Worm (Caenorhabditis elegans) whole organism, young adult: Measurements from ENCODE around the gene F53F4.11.
A peak's percentile ranks its signal among the peaks of the same experiment; 100 is the strongest.

Experiments
- B0019.2 ChIP-seq: fragments of 200-800 bp; sonication (Bioruptor generic); conservative IDR thresholded peaks from 2 replicates; pipeline ENCODE4 v1.3.6; 2022; ENCODE audit warnings: missing genetic modification reagents, missing genetic modification characterization, missing compliant biosample characterization
- B0035.1 ChIP-seq: sonication (generic microtip); optimal IDR thresholded peaks from 2 replicates; lab custom pipeline; 2016; ENCODE audit warnings: missing genetic modification characterization, mild to moderate bottlenecking, missing compliant biosample characterization, missing genotype, missing genetic modification reagents
- C06A6.2 ChIP-seq: fragments of 200-800 bp; sonication (Bioruptor generic); conservative IDR thresholded peaks from 2 replicates; pipeline ENCODE4 v1.3.6; 2022; ENCODE audit warnings: missing genetic modification characterization, missing compliant biosample characterization
- C17E4.6 ChIP-seq: fragments of 200-800 bp; sonication (Bioruptor generic); IDR thresholded peaks from 2 replicates; pipeline ENCODE4 v1.3.6; 2022; ENCODE audit warnings: missing genetic modification reagents, missing genetic modification characterization, missing compliant biosample characterization
- F49E8.2 ChIP-seq: sonication (generic microtip); optimal IDR thresholded peaks from 3 replicates; lab custom pipeline; 2017; ENCODE audit warnings: missing genetic modification characterization, mild to moderate bottlenecking, missing compliant biosample characterization, antibody characterized with exemption, moderate library complexity; ENCODE audit not compliant: insufficient read depth
- F57A8.1 ChIP-seq: fragments of 200-800 bp; sonication (Bioruptor generic); optimal IDR thresholded peaks from 2 replicates; lab custom pipeline; 2018; ENCODE audit warnings: mild to moderate bottlenecking, missing genetic modification characterization, moderate library complexity, missing compliant biosample characterization
- F57C9.4 ChIP-seq: sonication (generic microtip); optimal IDR thresholded peaks from 2 replicates; lab custom pipeline; 2017; ENCODE audit warnings: mild to moderate bottlenecking, missing genetic modification characterization, missing compliant biosample characterization
- Y53G8AR.9 ChIP-seq: fragments of 200-800 bp; sonication (Bioruptor generic); conservative IDR thresholded peaks from 2 replicates; pipeline ENCODE4 v1.3.6; 2022; ENCODE audit warnings: missing genetic modification reagents, missing genetic modification characterization, missing compliant biosample characterization
- Y56A3A.18 ChIP-seq: fragments of 200-800 bp; sonication (Bioruptor generic); IDR thresholded peaks from 2 replicates; pipeline ENCODE4 v1.3.6; 2022; ENCODE audit warnings: missing genetic modification reagents, missing genetic modification characterization, missing compliant biosample characterization
- aptf-2 ChIP-seq: fragments of 200-800 bp; sonication (Bioruptor generic); conservative IDR thresholded peaks from 2 replicates; pipeline ENCODE4 v1.3.6; 2022; ENCODE audit warnings: missing genetic modification reagents, missing genetic modification characterization, missing compliant biosample characterization
- aptf-3 ChIP-seq: fragments of 200-800 bp; sonication (Bioruptor generic); IDR thresholded peaks from 2 replicates; pipeline ENCODE4 v1.3.6; 2022; ENCODE audit warnings: missing genetic modification characterization, missing compliant biosample characterization
- attf-5 ChIP-seq: fragments of 200-800 bp; sonication (Bioruptor generic); optimal IDR thresholded peaks from 2 replicates; lab custom pipeline; 2018; ENCODE audit warnings: mild to moderate bottlenecking, missing genetic modification characterization, missing compliant biosample characterization
- attf-6 ChIP-seq: fragments of 200-800 bp; sonication (Bioruptor generic); IDR thresholded peaks from 2 replicates; pipeline ENCODE4 v1.3.6; 2022; ENCODE audit warnings: missing genetic modification reagents, missing genetic modification characterization, missing compliant biosample characterization
- bed-1 ChIP-seq: fragments of 200-800 bp; sonication (Bioruptor generic); IDR thresholded peaks from 2 replicates; pipeline ENCODE4 v1.3.6; 2022; ENCODE audit warnings: missing genetic modification reagents, missing genetic modification characterization, missing compliant biosample characterization
- bed-2 ChIP-seq: fragments of 200-800 bp; sonication (Bioruptor generic); IDR thresholded peaks from 2 replicates; pipeline ENCODE4 v1.3.6; 2022; ENCODE audit warnings: missing genetic modification reagents, missing genetic modification characterization, missing compliant biosample characterization
- ccch-3 ChIP-seq: fragments of 200-800 bp; sonication (Bioruptor generic); optimal IDR thresholded peaks from 2 replicates; lab custom pipeline; 2018; ENCODE audit warnings: mild to moderate bottlenecking, missing genetic modification characterization, missing compliant biosample characterization
- cebp-1 ChIP-seq, 2 experiments: fragments of 200-800 bp in 1 of 2; sonication (Bioruptor generic) in 1 of 2; sonication (generic microtip) in 1 of 2; IDR thresholded peaks in 1 of 2; optimal IDR thresholded peaks in 1 of 2; 2 replicates each; pipeline versions ENCODE4 v1.3.6 to Lab custom; 2017 to 2022; ENCODE audit warnings: missing compliant biosample characterization in 2 of 2, missing genetic modification characterization in 2 of 2, mild to moderate bottlenecking in 1 of 2, missing genetic modification reagents in 1 of 2, moderate library complexity in 1 of 2
- cebp-2 ChIP-seq: fragments of 200-800 bp; sonication (Bioruptor generic); IDR thresholded peaks from 2 replicates; pipeline ENCODE4 v1.3.6; 2022; ENCODE audit warnings: missing genetic modification characterization, missing compliant biosample characterization
- ceh-58 ChIP-seq: fragments of 200-800 bp; sonication (Bioruptor generic); IDR thresholded peaks from 2 replicates; pipeline ENCODE4 v1.3.6; 2022; ENCODE audit warnings: missing genetic modification characterization, missing compliant biosample characterization
- ceh-91 ChIP-seq: fragments of 200-800 bp; sonication (Bioruptor generic); IDR thresholded peaks from 2 replicates; pipeline ENCODE4 v1.3.6; 2022; ENCODE audit warnings: missing genetic modification reagents, missing genetic modification characterization, missing compliant biosample characterization
- die-1 ChIP-seq: sonication (generic microtip); optimal IDR thresholded peaks from 2 replicates; lab custom pipeline; 2016; ENCODE audit warnings: missing genotype, mild to moderate bottlenecking, missing genetic modification characterization, missing compliant biosample characterization
- dpff-1 ChIP-seq: sonication (generic microtip); optimal IDR thresholded peaks from 2 replicates; lab custom pipeline; 2017; ENCODE audit warnings: mild to moderate bottlenecking, missing genetic modification characterization, missing compliant biosample characterization
- efl-1 ChIP-seq: fragments of 150-350 bp; optimal IDR thresholded peaks from 2 replicates; lab custom pipeline; 2014; ENCODE audit warnings: missing biosample characterization, missing genetic modification reagents, missing genetic modification characterization
- egrh-3 ChIP-seq: fragments of 200-800 bp; sonication (Bioruptor generic); IDR thresholded peaks from 2 replicates; pipeline ENCODE4 v1.3.6; 2022; ENCODE audit warnings: missing genetic modification reagents, missing genetic modification characterization, missing compliant biosample characterization
- ets-4 ChIP-seq: fragments of 200-800 bp; sonication (Bioruptor generic); optimal IDR thresholded peaks from 2 replicates; lab custom pipeline; 2018; ENCODE audit warnings: mild to moderate bottlenecking, missing genetic modification characterization, missing compliant biosample characterization
- fkh-3 ChIP-seq: sonication (generic microtip); optimal IDR thresholded peaks from 2 replicates; lab custom pipeline; 2016; ENCODE audit warnings: mild to moderate bottlenecking, missing genetic modification characterization, missing compliant biosample characterization
- hlh-26 ChIP-seq: fragments of 200-800 bp; sonication (Bioruptor generic); conservative IDR thresholded peaks from 2 replicates; pipeline ENCODE4 v1.3.6; 2022; ENCODE audit warnings: missing genetic modification reagents, missing genetic modification characterization, missing compliant biosample characterization
- lin-26 ChIP-seq: fragments of 200-800 bp; sonication (Bioruptor generic); IDR thresholded peaks from 2 replicates; pipeline ENCODE4 v1.3.6; 2022; ENCODE audit warnings: missing genetic modification reagents, missing genetic modification characterization, missing compliant biosample characterization
- lir-1 ChIP-seq: fragments of 200-800 bp; sonication (Bioruptor generic); conservative IDR thresholded peaks from 2 replicates; pipeline ENCODE4 v1.3.6; 2022; ENCODE audit warnings: missing genetic modification reagents, missing genetic modification characterization, missing compliant biosample characterization
- madf-6 ChIP-seq: fragments of 200-800 bp; sonication (Bioruptor generic); IDR thresholded peaks from 2 replicates; pipeline ENCODE4 v1.3.6; 2022; ENCODE audit warnings: missing genetic modification reagents, missing genetic modification characterization, missing compliant biosample characterization
- mcd-1 ChIP-seq: fragments of 200-800 bp; sonication (Bioruptor generic); IDR thresholded peaks from 2 replicates; pipeline ENCODE4 v1.3.6; 2022; ENCODE audit warnings: missing genetic modification reagents, missing genetic modification characterization, missing compliant biosample characterization
- nfya-2 ChIP-seq: fragments of 200-800 bp; sonication (Bioruptor generic); IDR thresholded peaks from 2 replicates; pipeline ENCODE4 v1.3.6; 2022; ENCODE audit warnings: missing genetic modification reagents, missing genetic modification characterization, missing compliant biosample characterization
- nhr-27 ChIP-seq: fragments of 200-800 bp; sonication (Bioruptor generic); optimal IDR thresholded peaks from 2 replicates; lab custom pipeline; 2018; ENCODE audit warnings: mild to moderate bottlenecking, missing genetic modification characterization, moderate library complexity, missing compliant biosample characterization
- pbrm-1 ChIP-seq: fragments of 200-800 bp; sonication (Bioruptor generic); IDR thresholded peaks from 2 replicates; pipeline ENCODE4 v1.3.6; 2022; ENCODE audit warnings: missing genetic modification reagents, missing genetic modification characterization, missing compliant biosample characterization
- rec-8 ChIP-seq, 2 experiments: sonication (generic microtip); optimal IDR thresholded peaks; 2 replicates each; lab custom pipeline; 2016; ENCODE audit warnings: mild to moderate bottlenecking in 2 of 2, missing genetic modification characterization in 2 of 2, missing genetic modification reagents in 2 of 2, missing genotype in 2 of 2, missing biosample characterization in 1 of 2, missing compliant biosample characterization in 1 of 2, moderate library complexity in 1 of 2
- repo-1 ChIP-seq: sonication (generic microtip); optimal IDR thresholded peaks from 2 replicates; lab custom pipeline; 2017; ENCODE audit warnings: mild to moderate bottlenecking, missing genetic modification characterization, missing compliant biosample characterization
- sea-2 ChIP-seq: fragments of 200-800 bp; sonication (Bioruptor generic); IDR thresholded peaks from 2 replicates; pipeline ENCODE4 v1.3.6; 2022; ENCODE audit warnings: missing genetic modification characterization, missing compliant biosample characterization
- sptf-2 ChIP-seq: fragments of 200-800 bp; sonication (Bioruptor generic); optimal IDR thresholded peaks from 2 replicates; lab custom pipeline; 2018; ENCODE audit warnings: mild to moderate bottlenecking, missing genetic modification characterization, missing compliant biosample characterization
- unc-130 ChIP-seq: sonication (generic microtip); optimal IDR thresholded peaks from 2 replicates; lab custom pipeline; 2016; ENCODE audit warnings: missing genetic modification reagents, missing genetic modification characterization, missing compliant biosample characterization
- zfh-2 ChIP-seq: fragments of 200-800 bp; sonication (Bioruptor generic); conservative IDR thresholded peaks from 2 replicates; pipeline ENCODE4 v1.3.6; 2022; ENCODE audit warnings: missing genetic modification reagents, missing genetic modification characterization, missing compliant biosample characterization
- ztf-18 ChIP-seq: sonication (generic microtip); optimal IDR thresholded peaks from 2 replicates; lab custom pipeline; 2016; ENCODE audit warnings: missing genotype, mild to moderate bottlenecking, missing genetic modification characterization, missing compliant biosample characterization
- ztf-25 ChIP-seq: fragments of 200-800 bp; sonication (Bioruptor generic); IDR thresholded peaks from 2 replicates; pipeline ENCODE4 v1.3.6; 2022; ENCODE audit warnings: missing genetic modification reagents, missing genetic modification characterization, missing compliant biosample characterization
- ztf-26 ChIP-seq: sonication (generic microtip); optimal IDR thresholded peaks from 2 replicates; lab custom pipeline; 2017; ENCODE audit warnings: missing genetic modification characterization, missing compliant biosample characterization
- ztf-3 ChIP-seq: fragments of 200-800 bp; sonication (Bioruptor generic); optimal IDR thresholded peaks from 2 replicates; lab custom pipeline; 2018; ENCODE audit warnings: mild to moderate bottlenecking, missing genetic modification characterization, missing compliant biosample characterization

F53F4.11 gene

DNA sequence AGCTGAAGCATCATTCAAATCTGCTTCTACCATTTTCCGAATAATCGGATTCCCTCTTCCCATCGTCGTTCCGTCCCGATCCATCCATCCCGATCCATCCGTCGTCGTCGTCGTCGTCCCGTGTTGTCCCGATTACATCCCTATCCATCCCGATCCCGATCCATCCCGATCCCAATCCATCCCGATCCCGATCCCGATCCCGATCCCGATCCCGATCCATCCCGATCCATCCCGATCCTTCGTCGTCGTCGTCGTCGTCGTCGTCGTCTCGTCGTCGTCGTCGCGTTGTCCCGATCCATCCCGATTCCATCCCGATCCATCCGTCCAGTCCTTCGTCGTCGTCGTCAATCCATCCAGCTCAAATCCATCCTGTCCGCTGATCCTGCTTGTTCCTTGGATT is 22.9 kb upstream of the F53F4.11 start:
- TF ChIP-seq attf-6 (GFP tag; lab: Robert Waterston, UW) (no peak), mcd-1 (GFP tag; lab: Robert Waterston, UW) (0 out of 2 replicates have a peak, but pooled peaks have one; percentile 9), Y53G8AR.9 (no peak), sea-2 (GFP tag; lab: Robert Waterston, UW) (0 out of 2 replicates have a peak, but pooled peaks have one; percentile 28), Y56A3A.18 (no peak), ets-4 (GFP tag; lab: Kevin White, UChicago) (no peak), zfh-2 (GFP tag; lab: Robert Waterston, UW) (peak; percentile 71), repo-1 (no peak), B0035.1 (no peak)
- TF ChIP-seq, all 124 proteins: peak for 3

DNA sequence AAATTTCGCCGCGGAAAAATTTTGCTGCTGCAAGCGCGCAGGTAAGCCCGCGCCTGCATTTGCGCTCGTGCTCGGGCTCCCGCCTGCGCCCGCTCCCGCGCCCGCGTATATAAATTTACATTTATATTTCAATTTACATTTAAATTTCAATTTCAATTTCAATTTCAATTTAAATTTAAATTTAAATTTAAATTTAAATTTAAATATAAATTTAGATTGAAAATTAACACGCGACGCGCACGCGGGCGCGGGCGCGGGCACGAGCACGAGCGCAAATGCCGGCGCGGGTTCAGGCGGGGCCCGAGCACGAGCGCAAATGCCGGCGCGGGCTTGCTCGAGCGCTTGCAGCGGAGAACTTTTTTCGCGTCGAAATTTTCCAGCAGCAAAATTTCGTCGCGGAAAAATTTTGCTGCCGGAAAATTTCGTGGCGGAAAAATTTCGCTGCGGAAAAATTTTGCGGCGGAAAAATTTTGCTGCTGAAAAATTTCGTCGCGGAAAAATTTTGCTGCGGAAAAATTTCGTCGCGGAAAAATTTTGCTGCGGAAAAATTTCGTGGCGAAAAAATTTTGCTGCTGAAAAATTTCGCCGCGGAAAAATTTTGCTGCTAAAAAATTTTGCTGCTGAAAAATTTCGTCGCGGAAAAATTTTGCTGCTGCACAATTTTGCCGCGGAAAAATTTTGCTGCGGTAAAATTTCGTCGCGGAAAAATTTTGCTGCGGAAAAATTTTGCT is 21.7 kb upstream of the F53F4.11 start:
- TF ChIP-seq F49E8.2 (tag; lab: Kevin White, UChicago) (no peak), rec-8 (tag; optimal IDR thresholded peaks at IDR 0.05; lab: Kevin White, UChicago) (no peak), attf-5 (GFP tag; lab: Kevin White, UChicago) (peak; percentile 22), pbrm-1 (GFP tag; lab: Robert Waterston, UW) (0 out of 2 replicates have a peak, but pooled peaks have one; percentile 6), mcd-1 (GFP tag; lab: Robert Waterston, UW) (peak; percentile 90), bed-1 (GFP tag; lab: Robert Waterston, UW) (no peak), B0019.2 (GFP tag; lab: Robert Waterston, UW) (peak; percentile 75), lin-26 (GFP tag; lab: Robert Waterston, UW) (no peak; the same call in 1 of the 2 replicates), ztf-3 (GFP tag; lab: Kevin White, UChicago) (no peak), cebp-1 (GFP tag; IDR thresholded peaks at IDR 0.05; lab: Robert Waterston, UW) (peak; percentile 30; the same call in 1 of the 2 replicates), cebp-1 (tag; optimal IDR thresholded peaks at IDR 0.05; lab: Kevin White, UChicago) (no peak), unc-130 (no peak), F57C9.4 (tag; lab: Kevin White, UChicago) (no peak), bed-2 (no peak), C06A6.2 (GFP tag; lab: Robert Waterston, UW) (peak; percentile 38; the same call in 1 of the 2 replicates), nfya-2 (GFP tag; lab: Robert Waterston, UW) (0 out of 2 replicates have a peak, but pooled peaks have one; percentile 71), ceh-58 (0 out of 2 replicates have a peak, but pooled peaks have one; percentile 4), ceh-91 (peak; percentile 32; the same call in 1 of the 2 replicates), F57A8.1 (GFP tag; lab: Kevin White, UChicago) (no peak), hlh-26 (GFP tag; lab: Robert Waterston, UW) (no peak), Y53G8AR.9 (0 out of 2 replicates have a peak, but pooled peaks have one; percentile 22), zfh-2 (GFP tag; lab: Robert Waterston, UW) (peak; percentile 77; the same call in 1 of the 2 replicates), ccch-3 (no peak), fkh-3 (no peak), ztf-26 (tag; lab: Kevin White, UChicago) (no peak), nhr-27 (tag; lab: Kevin White, UChicago) (no peak), attf-6 (GFP tag; lab: Robert Waterston, UW) (no peak), aptf-2 (GFP tag; lab: Robert Waterston, UW) (0 out of 2 replicates have a peak, but pooled peaks have one; percentile 22), madf-6 (GFP tag; lab: Robert Waterston, UW) (peak; percentile 55; the same call in 1 of the 2 replicates), lir-1 (GFP tag; lab: Robert Waterston, UW) (no peak), cebp-2 (GFP tag; lab: Robert Waterston, UW) (peak; percentile 91), ztf-25 (GFP tag; lab: Robert Waterston, UW) (peak; percentile 74; the same call in 1 of the 2 replicates), efl-1 (GFP tag; lab: Kevin White, UChicago) (no peak), dpff-1 (no peak), die-1 (tag; lab: Kevin White, UChicago) (peak; percentile 22), egrh-3 (peak; percentile 100), ztf-18 (no peak), sptf-2 (GFP tag; lab: Kevin White, UChicago) (no peak), aptf-3 (GFP tag; lab: Robert Waterston, UW) (no peak), C17E4.6 (no peak; the same call in 1 of the 2 replicates)
